Worm (Caenorhabditis elegans): ENCODE measurements around the gene Y45F10B.3.

DNA sequence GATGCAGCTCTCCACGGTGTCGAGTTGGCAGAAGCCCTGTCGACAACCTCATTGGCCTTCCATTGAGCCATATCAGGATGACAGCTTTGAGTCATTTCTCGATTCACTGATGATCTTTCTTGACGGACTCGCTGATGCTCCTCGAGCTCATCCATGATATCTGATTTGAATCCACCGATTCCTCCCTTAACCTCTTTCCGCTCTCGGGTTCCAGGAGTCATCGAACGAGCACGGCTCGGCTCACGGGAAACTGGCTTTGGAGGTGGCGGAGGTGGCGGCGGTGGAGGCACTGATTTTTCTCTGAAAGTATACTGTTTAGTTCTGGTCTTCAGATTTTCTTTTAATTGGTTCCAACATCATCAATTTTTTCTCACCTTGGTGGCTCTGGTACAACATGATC is 34.4 kb upstream of the Y45F10B.3 start:
- no peak for TF ChIP-seq unc-62 (GFP tag; optimal IDR thresholded peaks at IDR 0.05 in 1 of 2)
- no peak for TF ChIP-seq unc-62 (tag; optimal IDR thresholded peaks at IDR 0.05)
- no peak for TF ChIP-seq snpc-4 (tag; optimal IDR thresholded peaks at IDR 0.05)
- no peak for TF ChIP-seq pha-4 (GFP tag; IDR thresholded peaks at IDR 0.05)
- no peak for TF ChIP-seq pha-4 (tag; optimal IDR thresholded peaks at IDR 0.05)
- TF ChIP-seq hlh-30 (tag; optimal IDR thresholded peaks at IDR 0.05; ENCODE audit: insufficient read depth), result no peak
- TF ChIP-seq ceh-82 (tag; optimal IDR thresholded peaks at IDR 0.05), result no peak
- TF ChIP-seq skn-1 (tag; optimal IDR thresholded peaks at IDR 0.05), result no peak
- TF ChIP-seq lin-13 (GFP tag; optimal IDR thresholded peaks at IDR 0.05), result no peak
- TF ChIP-seq F49E8.2 (tag; optimal IDR thresholded peaks at IDR 0.05; ENCODE audit: borderline replicate concordance), result no peak
- no peak for TF ChIP-seq lsy-2 (tag; optimal IDR thresholded peaks at IDR 0.05)
- no peak for TF ChIP-seq lin-39 (tag; optimal IDR thresholded peaks at IDR 0.05)
- TF ChIP-seq nhr-10 (tag; optimal IDR thresholded peaks at IDR 0.05), result no peak

Measured in whole organism, L4 larva.